Worm (Caenorhabditis elegans) whole organism, L3 larva: Measurements from ENCODE around the gene C29F9.8.

Experiments
- R02D3.7 ChIP-seq: fragments of 150-350 bp; optimal IDR thresholded peaks from 2 replicates; lab custom pipeline; 2014; ENCODE audit warnings: missing biosample characterization, missing genetic modification characterization
- aly-2 ChIP-seq: fragments of 150-350 bp; optimal IDR thresholded peaks from 2 replicates; lab custom pipeline; 2014; ENCODE audit warnings: missing biosample characterization, missing genetic modification characterization
- ama-1 ChIP-seq: fragments of 150-350 bp; optimal IDR thresholded peaks from 2 replicates; lab custom pipeline; 2018
- ceh-16 ChIP-seq: sonication (generic microtip); optimal IDR thresholded peaks from 2 replicates; lab custom pipeline; 2017; ENCODE audit warnings: missing biosample characterization, missing genetic modification characterization
- ceh-28 ChIP-seq: fragments of 150-350 bp; optimal IDR thresholded peaks from 2 replicates; lab custom pipeline; 2014; ENCODE audit warnings: missing biosample characterization, missing genetic modification reagents, missing genetic modification characterization
- egl-5 ChIP-seq: fragments of 150-350 bp; optimal IDR thresholded peaks from 2 replicates; lab custom pipeline; 2017; ENCODE audit warnings: missing biosample characterization, missing genetic modification reagents, missing genetic modification characterization, inconsistent platforms
- elt-1 ChIP-seq: fragments of 150-350 bp; optimal IDR thresholded peaks from 2 replicates; lab custom pipeline; 2014; ENCODE audit warnings: missing biosample characterization, missing genetic modification characterization
- elt-3 ChIP-seq, 3 experiments: fragments of 150-350 bp in 1 of 3; sonication (generic microtip) in 2 of 3; optimal IDR thresholded peaks; 2 replicates in 2 of 3; 4 replicates in 1 of 3; lab custom pipeline; 2014 to 2017; ENCODE audit warnings: missing biosample characterization in 3 of 3, missing genetic modification characterization in 3 of 3
- eor-1 ChIP-seq, 2 experiments: fragments of 150-350 bp; optimal IDR thresholded peaks; 2 replicates each; lab custom pipeline; 2014 to 2018; ENCODE audit warnings: missing biosample characterization in 2 of 2, missing genetic modification characterization in 2 of 2
- fkh-10 ChIP-seq: sonication (generic microtip); optimal IDR thresholded peaks from 2 replicates; lab custom pipeline; 2017; ENCODE audit warnings: missing biosample characterization, missing genetic modification reagents, missing genetic modification characterization
- fkh-2 ChIP-seq: fragments of 150-350 bp; optimal IDR thresholded peaks from 2 replicates; lab custom pipeline; 2014; ENCODE audit warnings: missing biosample characterization, missing genetic modification reagents, missing genetic modification characterization
- hmg-11 ChIP-seq: sonication (generic microtip); optimal IDR thresholded peaks from 2 replicates; lab custom pipeline; 2016; ENCODE audit warnings: missing genetic modification characterization, missing compliant biosample characterization
- jun-1 ChIP-seq: fragments of 150-350 bp; optimal IDR thresholded peaks from 2 replicates; lab custom pipeline; 2014; ENCODE audit warnings: missing biosample characterization, missing genetic modification reagents, missing genetic modification characterization
- lin-15B ChIP-seq: fragments of 150-350 bp; optimal IDR thresholded peaks from 2 replicates; lab custom pipeline; 2014; ENCODE audit warnings: missing biosample characterization, missing genetic modification characterization
- lin-39 ChIP-seq: fragments of 150-350 bp; optimal IDR thresholded peaks from 2 replicates; lab custom pipeline; 2018; ENCODE audit warnings: missing biosample characterization, missing genetic modification reagents, missing genetic modification characterization
- mml-1 ChIP-seq: fragments of 150-350 bp; sonication (generic microtip); optimal IDR thresholded peaks from 3 replicates; lab custom pipeline; 2014; ENCODE audit warnings: missing biosample characterization, missing genetic modification characterization
- nfya-1 ChIP-seq: sonication (generic microtip); optimal IDR thresholded peaks from 2 replicates; lab custom pipeline; 2017; ENCODE audit warnings: missing genetic modification characterization, mild to moderate bottlenecking, missing compliant biosample characterization, antibody characterized with exemption, moderate library complexity; ENCODE audit not compliant: insufficient read depth
- nhr-11 ChIP-seq: fragments of 150-350 bp; optimal IDR thresholded peaks from 2 replicates; lab custom pipeline; 2014; ENCODE audit warnings: missing biosample characterization, missing genetic modification characterization
- nhr-23 ChIP-seq: fragments of 150-350 bp; optimal IDR thresholded peaks from 2 replicates; lab custom pipeline; 2014; ENCODE audit warnings: missing biosample characterization, missing genetic modification reagents, missing genetic modification characterization
- nhr-237 ChIP-seq: fragments of 150-350 bp; optimal IDR thresholded peaks from 2 replicates; lab custom pipeline; 2014; ENCODE audit warnings: missing biosample characterization, missing genetic modification characterization
- nhr-25 ChIP-seq: sonication (generic microtip); optimal IDR thresholded peaks from 2 replicates; lab custom pipeline; 2017; ENCODE audit warnings: missing biosample characterization, missing genetic modification characterization
- nhr-28 ChIP-seq: fragments of 150-350 bp; optimal IDR thresholded peaks from 2 replicates; lab custom pipeline; 2014; ENCODE audit warnings: missing biosample characterization, missing genetic modification characterization
- nhr-43 ChIP-seq: sonication (generic microtip); optimal IDR thresholded peaks from 2 replicates; lab custom pipeline; 2016; ENCODE audit warnings: mild to moderate bottlenecking, missing genetic modification characterization, missing compliant biosample characterization; ENCODE audit not compliant: poor library complexity, severe bottlenecking
- nhr-76 ChIP-seq: fragments of 150-350 bp; sonication (generic microtip); optimal IDR thresholded peaks from 5 replicates; lab custom pipeline; 2014; ENCODE audit warnings: missing biosample characterization, missing genetic modification characterization
- pha-4 ChIP-seq: fragments of 150-350 bp; optimal IDR thresholded peaks from 2 replicates; lab custom pipeline; 2014; ENCODE audit warnings: missing biosample characterization, missing genetic modification reagents, missing genetic modification characterization
- pqm-1 ChIP-seq: fragments of 150-350 bp; optimal IDR thresholded peaks from 2 replicates; lab custom pipeline; 2017; ENCODE audit warnings: missing biosample characterization, missing genetic modification characterization, inconsistent platforms
- sea-2 ChIP-seq: fragments of 150-350 bp; sonication (generic microtip); optimal IDR thresholded peaks from 4 replicates; lab custom pipeline; 2014; ENCODE audit warnings: missing biosample characterization, missing genetic modification reagents, missing genetic modification characterization
- skn-1 ChIP-seq: fragments of 150-350 bp; optimal IDR thresholded peaks from 2 replicates; lab custom pipeline; 2014; ENCODE audit warnings: missing biosample characterization, missing genetic modification characterization
- tbx-2 ChIP-seq: sonication (generic microtip); optimal IDR thresholded peaks from 2 replicates; lab custom pipeline; 2016; ENCODE audit warnings: mild to moderate bottlenecking, missing genetic modification characterization, missing compliant biosample characterization
- zag-1 ChIP-seq: fragments of 150-350 bp; optimal IDR thresholded peaks from 2 replicates; lab custom pipeline; 2014; ENCODE audit warnings: missing biosample characterization, missing genetic modification characterization
- ztf-11 ChIP-seq: fragments of 150-350 bp; optimal IDR thresholded peaks from 2 replicates; lab custom pipeline; 2014; ENCODE audit warnings: missing biosample characterization, missing genetic modification characterization
- ztf-4 ChIP-seq: fragments of 150-350 bp; optimal IDR thresholded peaks from 2 replicates; lab custom pipeline; 2014; ENCODE audit warnings: missing biosample characterization, missing genetic modification characterization

C29F9.8 gene

DNA sequence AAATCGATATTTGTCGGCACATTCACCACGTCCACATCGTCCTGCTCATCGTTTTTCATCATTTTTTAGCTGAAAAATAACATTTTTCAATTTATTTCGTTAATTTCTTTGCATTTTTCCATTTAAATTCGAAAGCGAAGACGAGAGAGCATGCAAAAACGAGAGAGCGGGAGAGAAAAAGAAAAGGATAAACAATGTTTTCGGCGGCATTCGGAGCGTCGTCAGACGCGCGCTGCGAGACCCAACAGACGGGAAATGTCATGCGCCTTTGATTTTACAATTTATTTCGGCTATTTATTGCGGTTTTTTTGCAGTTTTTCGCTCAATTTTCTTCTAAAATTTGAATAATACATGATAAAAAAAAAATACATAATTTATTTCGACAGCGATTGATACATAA, 10.6 kb downstream of the C29F9.8 start, which contains the start of gene attf-3 (continued):
- peak; percentile 87 for TF ChIP-seq hmg-11

DNA sequence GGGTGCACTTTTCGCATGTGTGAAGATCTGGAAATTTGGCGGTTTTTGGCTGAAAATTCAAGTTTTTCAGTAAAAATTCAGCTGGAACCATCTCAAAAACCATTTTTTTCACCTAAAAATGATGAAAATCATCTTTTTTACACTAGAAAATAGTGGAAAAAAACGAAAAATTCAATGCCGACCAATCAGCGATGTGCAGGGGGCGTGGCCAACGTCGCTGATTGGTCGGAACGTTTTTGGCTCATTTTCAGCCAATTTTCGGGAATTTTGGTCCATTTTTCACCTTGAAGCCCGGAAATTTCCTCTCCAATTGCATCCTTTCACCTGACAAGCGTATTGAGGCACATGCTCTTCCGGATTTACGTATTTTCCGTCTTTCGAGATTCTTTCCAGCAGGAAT, 12.5 kb downstream of the C29F9.8 start:
- TF ChIP-seq ztf-4 (tag; lab: Kevin White, UChicago) (no peak), nfya-1 (tag; lab: Kevin White, UChicago) (peak; percentile 93)

DNA sequence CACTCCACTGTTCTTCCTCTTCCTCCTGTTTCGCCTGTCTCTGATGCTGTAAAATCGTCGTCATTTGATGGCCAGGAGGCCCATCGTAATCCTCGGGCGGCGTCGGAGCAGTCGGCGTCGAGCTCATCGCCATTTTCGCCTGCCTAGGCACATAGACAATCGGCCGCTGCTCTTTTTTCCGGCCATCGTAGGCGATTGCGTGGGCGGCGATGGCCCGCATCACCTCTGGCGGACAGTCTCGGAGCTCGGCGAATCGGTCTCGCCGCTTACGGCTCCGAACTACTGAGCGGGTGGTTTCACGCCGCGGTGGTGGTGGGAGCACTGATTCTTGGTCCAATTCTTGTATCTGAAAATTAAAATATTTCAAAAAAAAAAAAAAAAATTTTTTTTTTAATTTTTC, 24.8 kb downstream of the C29F9.8 start:
- TF ChIP-seq eor-1 (tag; optimal IDR thresholded peaks at IDR 0.05; lab: Kevin White, UChicago) = no peak
- TF ChIP-seq nhr-11 (tag; lab: Kevin White, UChicago) = no peak
- TF ChIP-seq ztf-11 (tag; lab: Kevin White, UChicago) = no peak
- TF ChIP-seq tbx-2 (tag; lab: Kevin White, UChicago) = no peak
- no peak for TF ChIP-seq skn-1
- no peak for TF ChIP-seq aly-2
- no peak for TF ChIP-seq pqm-1 (tag; lab: Kevin White, UChicago)
- no peak for TF ChIP-seq nhr-23 (tag; lab: Kevin White, UChicago)
- no peak for TF ChIP-seq nhr-76 (tag; lab: Kevin White, UChicago)
- TF ChIP-seq sea-2 (GFP tag; lab: Kevin White, UChicago) = no peak
- no peak for TF ChIP-seq R02D3.7 (tag; lab: Kevin White, UChicago)
- no peak for TF ChIP-seq nhr-237 (tag; lab: Kevin White, UChicago)
- TF ChIP-seq fkh-2 (tag; lab: Kevin White, UChicago) = no peak
- no peak for TF ChIP-seq jun-1 (tag; lab: Kevin White, UChicago)
- TF ChIP-seq nhr-28 (tag; lab: Kevin White, UChicago) = no peak
- no peak for TF ChIP-seq egl-5
- TF ChIP-seq ceh-16 (tag; lab: Kevin White, UChicago) = no peak
- TF ChIP-seq mml-1 = no peak

DNA sequence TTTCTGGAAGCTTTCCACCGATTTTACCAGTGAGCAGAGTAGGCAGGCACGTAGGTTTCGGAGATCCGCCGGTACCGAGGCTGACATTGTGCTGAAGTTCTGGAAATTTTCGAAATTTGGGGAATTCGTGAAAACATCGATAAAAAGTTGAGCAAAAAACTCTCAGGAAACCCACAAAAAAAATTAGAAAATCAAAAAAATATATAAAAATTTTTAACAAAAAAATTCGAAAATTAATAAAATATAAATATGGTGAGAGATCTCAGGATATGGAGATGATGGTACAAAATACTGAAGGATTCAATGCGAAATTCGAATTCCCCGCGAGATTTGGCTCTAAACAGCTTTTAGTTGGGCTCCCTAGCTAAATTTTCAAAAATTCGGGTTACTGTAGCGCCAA, 27.3 kb downstream of the C29F9.8 start, which contains the start of gene spt-4:
spt-4 (minus strand) TSS at position 101 of the 400 bp plus-strand sequence.
- TF ChIP-seq pha-4 (tag; lab: Kevin White, UChicago) (no peak), skn-1 (no peak), nhr-28 (tag; lab: Kevin White, UChicago) (no peak), mml-1 (no peak), ceh-28 (tag; lab: Kevin White, UChicago) (no peak), jun-1 (tag; lab: Kevin White, UChicago) (no peak), ama-1 (no peak), R02D3.7 (tag; lab: Kevin White, UChicago) (no peak), fkh-10 (GFP tag; lab: Kevin White, UChicago) (no peak), eor-1 (tag; optimal IDR thresholded peaks at IDR 0.05; lab: Kevin White, UChicago) (no peak), nhr-43 (tag; lab: Kevin White, UChicago) (no peak)

DNA sequence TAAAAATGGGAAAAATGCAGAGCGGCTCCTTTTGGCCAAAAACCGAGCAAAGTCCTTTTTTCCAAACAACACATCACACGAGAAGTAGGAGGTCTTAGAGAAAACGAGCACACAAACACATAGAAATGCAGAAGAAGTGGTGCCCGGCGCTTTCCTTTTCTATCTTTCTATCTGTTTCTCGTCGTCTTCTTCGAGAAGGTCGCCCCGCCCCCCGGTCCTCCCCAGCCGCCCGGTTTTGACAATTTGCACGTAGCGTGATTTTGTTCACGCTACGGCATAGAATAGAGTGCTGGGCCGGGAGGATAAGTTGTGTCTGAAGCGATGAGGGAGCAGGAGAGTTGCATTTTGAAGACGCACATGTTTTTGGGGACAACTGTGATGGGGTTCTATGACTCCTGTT, 29.9 kb downstream of the C29F9.8 start:
- TF ChIP-seq zag-1 (tag; lab: Kevin White, UChicago) (no peak), ama-1 (peak; percentile 88), lin-39 (tag; lab: Kevin White, UChicago) (peak; percentile 81), nfya-1 (tag; lab: Kevin White, UChicago) (peak; percentile 66), elt-3 (tag; optimal IDR thresholded peaks at IDR 0.05; lab: Kevin White, UChicago) (no peak), nhr-237 (tag; lab: Kevin White, UChicago) (no peak), nhr-25 (tag; lab: Kevin White, UChicago) (no peak), lin-15B (tag; lab: Kevin White, UChicago) (peak; percentile 19), hmg-11 (peak; percentile 42)

DNA sequence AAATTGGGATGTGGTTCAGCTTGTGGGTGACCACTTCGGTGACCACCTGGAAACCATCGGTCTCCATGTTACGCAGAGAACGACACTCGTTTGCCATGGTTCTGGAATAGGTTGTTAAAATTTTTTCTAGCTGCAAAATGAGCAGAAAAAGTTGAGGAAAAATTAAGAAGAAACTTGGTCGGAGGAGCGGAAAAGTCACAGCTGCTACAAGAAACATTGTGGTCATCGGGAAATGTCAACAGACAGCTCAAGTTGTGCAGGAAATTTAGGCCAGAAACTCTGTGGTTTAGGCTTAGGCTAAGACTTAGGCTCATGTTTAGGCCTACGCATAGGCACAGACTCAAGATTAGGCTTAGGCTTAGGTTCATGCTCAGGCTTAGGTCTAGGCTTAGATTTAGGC, 30.8 kb downstream of the C29F9.8 start, which contains the start of gene pck-1:
pck-1 (minus strand) TSS at position 101 of the 400 bp plus-strand sequence.
- TF ChIP-seq elt-1 (tag; lab: Kevin White, UChicago) = no peak
- TF ChIP-seq, all 47 proteins: peak for 0
